Fruit fly (Drosophila melanogaster) whole organism, embryonic: ENCODE results near the gene ssp.
A peak's percentile ranks its signal among the peaks of the same experiment; 100 is the strongest.

Source experiments
- Aef1 ChIP-seq: fragments of 200-800 bp; sonication (Bioruptor generic); IDR thresholded peaks from 3 replicates; pipeline ENCODE4 v1.3.6; 2022; ENCODE audit warnings: missing biosample characterization, missing genetic modification characterization
- Atf-2 ChIP-seq: fragments of 200-800 bp; sonication (Bioruptor generic); optimal IDR thresholded peaks from 2 replicates; lab custom pipeline; 2016; ENCODE audit warnings: missing biosample characterization, missing genetic modification characterization
- Awh ChIP-seq: fragments of 200-800 bp; sonication (Bioruptor generic); IDR thresholded peaks from 2 replicates; pipeline ENCODE4, ENCODE4 v1.3.6; 2022; ENCODE audit warnings: missing biosample characterization, missing genetic modification characterization
- CG10267 ChIP-seq: fragments of 200-800 bp; sonication (Bioruptor generic); optimal IDR thresholded peaks from 2 replicates; lab custom pipeline; 2018; ENCODE audit warnings: missing biosample characterization, mild to moderate bottlenecking, missing genetic modification characterization, moderate library complexity
- CG11093 ChIP-seq: fragments of 200-800 bp; sonication (Bioruptor generic); IDR thresholded peaks from 3 replicates; pipeline ENCODE4 v1.3.6; 2022; ENCODE audit warnings: missing biosample characterization, missing genetic modification characterization
- CG11247 ChIP-seq: fragments of 200-800 bp; sonication (Bioruptor generic); IDR thresholded peaks from 2 replicates; pipeline ENCODE4 v1.3.6; 2022; ENCODE audit warnings: missing biosample characterization, missing genetic modification characterization
- CG11504 ChIP-seq: fragments of 200-800 bp; sonication (Bioruptor generic); optimal IDR thresholded peaks from 3 replicates; lab custom pipeline; 2019; ENCODE audit warnings: missing biosample characterization, mild to moderate bottlenecking, missing genetic modification characterization, moderate library complexity
- CG13775 ChIP-seq: fragments of 200-800 bp; sonication (Bioruptor generic); optimal IDR thresholded peaks from 3 replicates; lab custom pipeline; 2017; ENCODE audit warnings: missing biosample characterization, mild to moderate bottlenecking, missing genetic modification characterization
- CG14050 ChIP-seq: fragments of 200-800 bp; sonication (Bioruptor generic); IDR thresholded peaks from 3 replicates; pipeline ENCODE4 v1.3.6; 2022; ENCODE audit warnings: missing biosample characterization, missing genetic modification characterization
- CG14710 ChIP-seq: fragments of 200-800 bp; sonication (Bioruptor generic); optimal IDR thresholded peaks from 3 replicates; lab custom pipeline; 2019; ENCODE audit warnings: missing biosample characterization, mild to moderate bottlenecking, missing genetic modification characterization, moderate library complexity
- CG1529 ChIP-seq: fragments of 200-800 bp; sonication (Bioruptor generic); optimal IDR thresholded peaks from 3 replicates; lab custom pipeline; 2018; ENCODE audit warnings: missing biosample characterization, missing genetic modification characterization
- CG15696 ChIP-seq: fragments of 200-800 bp; sonication (Bioruptor generic); optimal IDR thresholded peaks from 2 replicates; lab custom pipeline; 2019; ENCODE audit warnings: missing biosample characterization, mild to moderate bottlenecking, missing genetic modification characterization, moderate library complexity
- CG17568 ChIP-seq: fragments of 200-800 bp; sonication (Bioruptor generic); optimal IDR thresholded peaks from 2 replicates; lab custom pipeline; 2018; ENCODE audit warnings: missing biosample characterization, mild to moderate bottlenecking, missing genetic modification characterization, moderate library complexity
- CG17612 ChIP-seq: fragments of 200-800 bp; sonication (Bioruptor generic); IDR thresholded peaks from 2 replicates; pipeline ENCODE4 v1.3.6; 2022; ENCODE audit warnings: missing biosample characterization, missing genetic modification characterization
- CG17829 ChIP-seq: fragments of 200-800 bp; optimal IDR thresholded peaks from 2 replicates; lab custom pipeline; 2019; ENCODE audit warnings: missing biosample characterization, mild to moderate bottlenecking, missing genetic modification characterization, moderate library complexity
- CG18262 ChIP-seq: fragments of 200-800 bp; optimal IDR thresholded peaks from 3 replicates; lab custom pipeline; 2019; ENCODE audit warnings: missing biosample characterization, mild to moderate bottlenecking, missing genetic modification characterization, moderate library complexity
- CG30403 ChIP-seq: fragments of 200-800 bp; sonication (Bioruptor generic); optimal IDR thresholded peaks from 3 replicates; lab custom pipeline; 2016; ENCODE audit warnings: missing biosample characterization, missing genetic modification characterization
- CG31441 ChIP-seq: fragments of 200-800 bp; sonication (Bioruptor generic); IDR thresholded peaks from 2 replicates; pipeline ENCODE4 v1.3.6; 2022; ENCODE audit warnings: missing biosample characterization, missing genetic modification characterization
- CG34224 ChIP-seq: fragments of 200-800 bp; sonication (Bioruptor generic); IDR thresholded peaks from 3 replicates; pipeline ENCODE4 v1.3.6; 2022; ENCODE audit warnings: missing biosample characterization, missing genetic modification characterization; ENCODE audit not compliant: partially characterized antibody
- CG6689 ChIP-seq: fragments of 200-800 bp; sonication (Bioruptor generic); IDR thresholded peaks from 2 replicates; pipeline ENCODE4 v1.3.6; 2022; ENCODE audit warnings: missing biosample characterization, missing genetic modification characterization
- CG8388 ChIP-seq: fragments of 200-800 bp; sonication (Bioruptor generic); optimal IDR thresholded peaks from 2 replicates; lab custom pipeline; 2019; ENCODE audit warnings: missing biosample characterization, mild to moderate bottlenecking, missing genetic modification characterization, moderate library complexity
- CG8478 ChIP-seq: fragments of >200 bp; optimal IDR thresholded peaks from 2 replicates; lab custom pipeline; 2018
- CG8924 ChIP-seq: fragments of 200-800 bp; optimal IDR thresholded peaks from 3 replicates; lab custom pipeline; 2019; ENCODE audit warnings: missing biosample characterization, mild to moderate bottlenecking, missing genetic modification characterization, moderate library complexity
- CTCF ChIP-seq: fragments of 200-800 bp; sonication (Bioruptor generic); optimal IDR thresholded peaks from 2 replicates; lab custom pipeline; 2017; ENCODE audit warnings: missing biosample characterization, mild to moderate bottlenecking, missing genetic modification characterization, moderate library complexity
- CrebB ChIP-seq: fragments of 200-800 bp; sonication (Bioruptor generic); optimal IDR thresholded peaks from 3 replicates; lab custom pipeline; 2018; ENCODE audit warnings: missing biosample characterization, mild to moderate bottlenecking, missing genetic modification characterization
- Fer3 ChIP-seq: fragments of 200-800 bp; sonication (Bioruptor generic); optimal IDR thresholded peaks from 2 replicates; lab custom pipeline; 2018; ENCODE audit warnings: missing biosample characterization, mild to moderate bottlenecking, missing genetic modification characterization, moderate library complexity
- Hmr ChIP-seq: fragments of 200-800 bp; sonication (Bioruptor generic); optimal IDR thresholded peaks from 3 replicates; lab custom pipeline; 2017; ENCODE audit warnings: mild to moderate bottlenecking, missing biosample characterization, missing genetic modification reagents, missing genetic modification characterization
- Hr39 ChIP-seq: fragments of >200 bp; optimal IDR thresholded peaks from 2 replicates; lab custom pipeline; 2017
- Lhr ChIP-seq: fragments of 200-800 bp; sonication (Bioruptor generic); optimal IDR thresholded peaks from 3 replicates; lab custom pipeline; 2017; ENCODE audit warnings: mild to moderate bottlenecking, missing biosample characterization, missing genetic modification reagents, missing genetic modification characterization
- Oaz ChIP-seq: fragments of 200-800 bp; sonication (Bioruptor generic); IDR thresholded peaks from 2 replicates; pipeline ENCODE4 v1.3.6; 2022; ENCODE audit warnings: missing biosample characterization, missing genetic modification characterization
- Ptx1 ChIP-seq: fragments of 200-800 bp; sonication (Bioruptor generic); IDR thresholded peaks from 2 replicates; pipeline ENCODE4 v1.3.6; 2022; ENCODE audit warnings: missing biosample characterization, missing genetic modification characterization
- Xrp1 ChIP-seq: fragments of 200-800 bp; sonication (Bioruptor generic); IDR thresholded peaks from 2 replicates; pipeline ENCODE4 v1.3.6; 2022; ENCODE audit warnings: missing biosample characterization, missing genetic modification characterization
- az2 ChIP-seq: fragments of 200-800 bp; sonication (Bioruptor generic); optimal IDR thresholded peaks from 3 replicates; lab custom pipeline; 2016; ENCODE audit warnings: missing biosample characterization, missing genetic modification characterization
- bsh ChIP-seq, 2 experiments: fragments of 200-800 bp; sonication (Bioruptor generic); optimal IDR thresholded peaks; 2 replicates each; lab custom pipeline; 2017 to 2018; ENCODE audit warnings: mild to moderate bottlenecking in 2 of 2, missing biosample characterization in 2 of 2, missing genetic modification characterization in 2 of 2, moderate library complexity in 1 of 2
- chn ChIP-seq: fragments of 200-800 bp; sonication (Bioruptor generic); optimal IDR thresholded peaks from 2 replicates; lab custom pipeline; 2016; ENCODE audit warnings: missing biosample characterization, missing genetic modification characterization
- dmrt11E ChIP-seq: fragments of 200-800 bp; sonication (Bioruptor generic); optimal IDR thresholded peaks from 3 replicates; lab custom pipeline; 2018; ENCODE audit warnings: missing biosample characterization, mild to moderate bottlenecking, missing genetic modification characterization, moderate library complexity
- dmrt99B ChIP-seq: fragments of 200-800 bp; sonication (Bioruptor generic); optimal IDR thresholded peaks from 2 replicates; lab custom pipeline; 2018; ENCODE audit warnings: missing biosample characterization, mild to moderate bottlenecking, missing genetic modification characterization, moderate library complexity
- emc ChIP-seq: fragments of 200-800 bp; sonication (Bioruptor generic); optimal IDR thresholded peaks from 2 replicates; lab custom pipeline; 2016; ENCODE audit warnings: missing biosample characterization, missing genetic modification characterization
- grau ChIP-seq: fragments of 200-800 bp; optimal IDR thresholded peaks from 3 replicates; lab custom pipeline; 2019; ENCODE audit warnings: missing biosample characterization, mild to moderate bottlenecking, missing genetic modification characterization, moderate library complexity
- lab ChIP-seq: fragments of 200-800 bp; sonication (Bioruptor generic); optimal IDR thresholded peaks from 3 replicates; lab custom pipeline; 2017; ENCODE audit warnings: missing biosample characterization, missing genetic modification characterization, mild to moderate bottlenecking, moderate library complexity, missing genetic modification reagents
- nau ChIP-seq: fragments of 200-800 bp; sonication (Bioruptor generic); optimal IDR thresholded peaks from 3 replicates; lab custom pipeline; 2017; ENCODE audit warnings: missing biosample characterization, mild to moderate bottlenecking, missing genetic modification characterization, missing genetic modification reagents
- nmo ChIP-seq: fragments of 200-800 bp; sonication (Bioruptor generic); optimal IDR thresholded peaks from 2 replicates; lab custom pipeline; 2018; ENCODE audit warnings: missing biosample characterization, mild to moderate bottlenecking, missing genetic modification characterization, moderate library complexity
- phol ChIP-seq: fragments of 200-800 bp; sonication (Bioruptor generic); optimal IDR thresholded peaks from 3 replicates; lab custom pipeline; 2018; ENCODE audit warnings: missing biosample characterization, mild to moderate bottlenecking, missing genetic modification characterization, moderate library complexity
- psq ChIP-seq: fragments of 200-800 bp; sonication (Bioruptor generic); optimal IDR thresholded peaks from 2 replicates; lab custom pipeline; 2017; ENCODE audit warnings: missing biosample characterization, missing genetic modification characterization
- sob ChIP-seq: fragments of 200-800 bp; sonication (Bioruptor generic); IDR thresholded peaks from 2 replicates; pipeline ENCODE4 v1.3.6; 2022; ENCODE audit warnings: missing biosample characterization, missing genetic modification characterization
- tin ChIP-seq: fragments of 200-800 bp; sonication (Bioruptor generic); optimal IDR thresholded peaks from 3 replicates; lab custom pipeline; 2016; ENCODE audit warnings: missing biosample characterization, missing genetic modification characterization
- toy ChIP-seq: fragments of 200-800 bp; sonication (Bioruptor generic); IDR thresholded peaks from 2 replicates; pipeline ENCODE4 v1.3.6; 2022; ENCODE audit warnings: missing biosample characterization, missing genetic modification characterization
- trem ChIP-seq: fragments of 200-800 bp; optimal IDR thresholded peaks from 3 replicates; lab custom pipeline; 2019; ENCODE audit warnings: missing biosample characterization, mild to moderate bottlenecking, missing genetic modification characterization, moderate library complexity
- ttk ChIP-seq: fragments of 200-800 bp; sonication (Bioruptor generic); IDR thresholded peaks from 2 replicates; pipeline ENCODE4 v2.1.2; 2022; ENCODE audit warnings: missing biosample characterization, missing genetic modification characterization
- z ChIP-seq: fragments of 200-800 bp; sonication (Bioruptor generic); IDR thresholded peaks from 3 replicates; pipeline ENCODE4 v1.3.6; 2022; ENCODE audit warnings: missing biosample characterization, missing genetic modification characterization

Gene ssp

dm6 chr3L:12096799-12097662 is 21.0 kb upstream of the ssp start (continued):
- TF ChIP-seq az2 (GFP tag; lab: Kevin White, UChicago) (no peak), CG8924 (tag; lab: Kevin White, UChicago) (peak; percentile 6), emc (GFP tag; lab: Kevin White, UChicago) (no peak), psq (no peak), nmo (GFP tag; lab: Kevin White, UChicago) (peak; percentile 29), ttk (GFP tag; lab: Robert Waterston, UW) (0 out of 2 replicates have a peak, but pooled peaks have one; percentile 44), Hmr (GFP tag; lab: Kevin White, UChicago) (no peak), Lhr (GFP tag; lab: Kevin White, UChicago) (no peak), CG11247 (GFP tag; lab: Robert Waterston, UW) (no peak), CG17568 (GFP tag; lab: Kevin White, UChicago) (no peak), CG11093 (GFP tag; lab: Robert Waterston, UW) (0 out of 3 replicates have a peak, but pooled peaks have one; percentile 23), CG8388 (GFP tag; lab: Kevin White, UChicago) (peak; percentile 41), CG18262 (tag; lab: Kevin White, UChicago) (peak; percentile 43), CG17829 (tag; lab: Kevin White, UChicago) (peak; percentile 23), Aef1 (GFP tag; lab: Robert Waterston, UW) (no peak), CG1529 (GFP tag; lab: Kevin White, UChicago) (peak; percentile 9), z (GFP tag; lab: Robert Waterston, UW) (no peak), nau (GFP tag; lab: Kevin White, UChicago) (peak; percentile 25), CG14710 (peak; percentile 11), phol (tag; lab: Kevin White, UChicago) (peak; percentile 54), bsh (GFP tag; optimal IDR thresholded peaks at IDR 0.05; lab: Kevin White, UChicago) (peak; percentile 23 to 30), CTCF (GFP tag; lab: Kevin White, UChicago) (no peak), Atf-2 (GFP tag; lab: Kevin White, UChicago) (no peak), tin (GFP tag; lab: Kevin White, UChicago) (peak; percentile 5), lab (GFP tag; lab: Kevin White, UChicago) (peak; percentile 31), CrebB (tag; lab: Kevin White, UChicago) (no peak), CG15696 (tag; lab: Kevin White, UChicago) (peak; percentile 16), CG17612 (GFP tag; lab: Robert Waterston, UW) (no peak), Fer3 (tag; lab: Kevin White, UChicago) (peak; percentile 16), CG13775 (GFP tag; lab: Kevin White, UChicago) (peak; percentile 11), Xrp1 (GFP tag; lab: Robert Waterston, UW) (peak; percentile 64), CG6689 (GFP tag; lab: Robert Waterston, UW) (peak; percentile 51; the same call in 1 of the 2 replicates), CG10267 (tag; lab: Kevin White, UChicago) (peak; percentile 12), Ptx1 (GFP tag; lab: Robert Waterston, UW) (peak; percentile 29; the same call in 1 of the 2 replicates), trem (tag; lab: Kevin White, UChicago) (peak; percentile 24), dmrt11E (tag; lab: Kevin White, UChicago) (peak; percentile 59), grau (peak; percentile 42), CG34224 (GFP tag; lab: Robert Waterston, UW) (no peak), Oaz (GFP tag; lab: Robert Waterston, UW) (no peak), chn (GFP tag; lab: Kevin White, UChicago) (peak; percentile 31), toy (GFP tag; lab: Robert Waterston, UW) (no peak), Hr39 (lab: Kevin White, UChicago) (no peak), CG8478 (lab: Kevin White, UChicago) (no peak), dmrt99B (tag; lab: Kevin White, UChicago) (peak; percentile 28), CG11504 (tag; lab: Kevin White, UChicago) (peak; percentile 62), CG31441 (GFP tag; lab: Robert Waterston, UW) (peak; percentile 47; the same call in 1 of the 2 replicates), CG30403 (GFP tag; lab: Kevin White, UChicago) (peak; percentile 24), Awh (GFP tag; lab: Robert Waterston, UW) (no peak), CG14050 (GFP tag; lab: Robert Waterston, UW) (no peak), sob (peak; percentile 49; the same call in 1 of the 2 replicates)
